Worm (Caenorhabditis elegans): Measurements from ENCODE around the gene C35B8.3.

- TF ChIP-seq snpc-4 (tag; optimal IDR thresholded peaks at IDR 0.05) (no peak), ceh-16 (tag; optimal IDR thresholded peaks at IDR 0.05) (no peak)
These were observed 20.1 kb downstream of the C35B8.3 start for ce11 chrX:9233805-9234204.

All from whole organism, L2 larva.